Fruit fly (Drosophila melanogaster) whole organism, embryonic: Measurements from ENCODE around the gene E2f1.
A peak's percentile ranks its signal among the peaks of the same experiment; 100 is the strongest.

Source experiments
- Antp ChIP-seq: fragments of 200-800 bp; sonication (Bioruptor generic); optimal IDR thresholded peaks from 3 replicates; lab custom pipeline; 2016; ENCODE audit warnings: missing biosample characterization, missing genetic modification characterization
- Atf-2 ChIP-seq: fragments of 200-800 bp; sonication (Bioruptor generic); optimal IDR thresholded peaks from 2 replicates; lab custom pipeline; 2016; ENCODE audit warnings: missing biosample characterization, missing genetic modification characterization
- CG10366 ChIP-seq: fragments of 200-800 bp; sonication (Bioruptor generic); IDR thresholded peaks from 2 replicates; pipeline ENCODE4 v1.3.6; 2022; ENCODE audit warnings: missing biosample characterization, missing genetic modification characterization
- CG11504 ChIP-seq: fragments of 200-800 bp; sonication (Bioruptor generic); optimal IDR thresholded peaks from 3 replicates; lab custom pipeline; 2019; ENCODE audit warnings: missing biosample characterization, mild to moderate bottlenecking, missing genetic modification characterization, moderate library complexity
- CG12236 ChIP-seq: fragments of 200-800 bp; sonication (Bioruptor generic); optimal IDR thresholded peaks from 2 replicates; lab custom pipeline; 2016; ENCODE audit warnings: missing biosample characterization, missing genetic modification characterization
- CG15011 ChIP-seq: fragments of 200-800 bp; sonication (Bioruptor generic); optimal IDR thresholded peaks from 3 replicates; lab custom pipeline; 2018; ENCODE audit warnings: missing biosample characterization, mild to moderate bottlenecking, missing genetic modification characterization
- CG15601 ChIP-seq: fragments of 200-800 bp; sonication (Bioruptor generic); optimal IDR thresholded peaks from 3 replicates; lab custom pipeline; 2019; ENCODE audit warnings: missing biosample characterization, mild to moderate bottlenecking, missing genetic modification characterization, moderate library complexity
- CG17361 ChIP-seq: fragments of 200-800 bp; sonication (Bioruptor generic); IDR thresholded peaks from 3 replicates; pipeline ENCODE4 v1.3.6; 2022; ENCODE audit warnings: missing biosample characterization, missing genetic modification characterization
- CG17385 ChIP-seq: fragments of 200-800 bp; sonication (Bioruptor generic); optimal IDR thresholded peaks from 3 replicates; lab custom pipeline; 2018; ENCODE audit warnings: missing biosample characterization, mild to moderate bottlenecking, missing genetic modification characterization
- CG2889 ChIP-seq: fragments of 200-800 bp; sonication (Bioruptor generic); IDR thresholded peaks from 3 replicates; pipeline ENCODE4 v1.3.6; 2022; ENCODE audit warnings: missing biosample characterization, missing genetic modification characterization
- CG34422 ChIP-seq: fragments of 200-800 bp; sonication (Bioruptor generic); IDR thresholded peaks from 3 replicates; pipeline ENCODE4 v1.3.6; 2022; ENCODE audit warnings: missing biosample characterization, missing genetic modification characterization
- CG3847 ChIP-seq: fragments of 200-800 bp; sonication (Bioruptor generic); IDR thresholded peaks from 2 replicates; pipeline ENCODE4 v1.3.6; 2022; ENCODE audit warnings: missing biosample characterization, missing genetic modification characterization
- CG4854 ChIP-seq: fragments of 200-800 bp; sonication (Bioruptor generic); optimal IDR thresholded peaks from 2 replicates; lab custom pipeline; 2016; ENCODE audit warnings: missing biosample characterization, missing genetic modification characterization, inconsistent platforms
- CG6683 ChIP-seq: fragments of 200-800 bp; sonication (Bioruptor generic); optimal IDR thresholded peaks from 2 replicates; lab custom pipeline; 2017; ENCODE audit warnings: missing biosample characterization, mild to moderate bottlenecking, missing genetic modification characterization, missing genetic modification reagents
- CG6791 ChIP-seq: fragments of 200-800 bp; sonication (Bioruptor generic); IDR thresholded peaks from 3 replicates; pipeline ENCODE4 v1.3.6; 2022; ENCODE audit warnings: missing biosample characterization, missing genetic modification characterization; ENCODE audit not compliant: partially characterized antibody
- CG7271 ChIP-seq: fragments of 200-800 bp; sonication (Bioruptor generic); optimal IDR thresholded peaks from 2 replicates; lab custom pipeline; 2018; ENCODE audit warnings: missing biosample characterization, mild to moderate bottlenecking, missing genetic modification characterization, moderate library complexity
- CG8924 ChIP-seq: fragments of 200-800 bp; optimal IDR thresholded peaks from 3 replicates; lab custom pipeline; 2019; ENCODE audit warnings: missing biosample characterization, mild to moderate bottlenecking, missing genetic modification characterization, moderate library complexity
- ERR ChIP-seq: fragments of 200-800 bp; sonication (Bioruptor generic); optimal IDR thresholded peaks from 2 replicates; lab custom pipeline; 2016; ENCODE audit warnings: missing biosample characterization, missing genetic modification characterization
- Elba2 ChIP-seq: fragments of 200-800 bp; sonication (Bioruptor generic); optimal IDR thresholded peaks from 3 replicates; lab custom pipeline; 2016; ENCODE audit warnings: missing biosample characterization, missing genetic modification characterization
- Myb ChIP-seq: fragments of 200-800 bp; sonication (Bioruptor generic); optimal IDR thresholded peaks from 2 replicates; lab custom pipeline; 2016; ENCODE audit warnings: missing biosample characterization, missing genetic modification characterization
- NK7.1 ChIP-seq: fragments of 200-800 bp; sonication (Bioruptor generic); optimal IDR thresholded peaks from 3 replicates; lab custom pipeline; 2016; ENCODE audit warnings: missing biosample characterization, missing genetic modification characterization
- NfI ChIP-seq: fragments of 200-800 bp; sonication (Bioruptor generic); optimal IDR thresholded peaks from 3 replicates; lab custom pipeline; 2018; ENCODE audit warnings: missing biosample characterization, mild to moderate bottlenecking, missing genetic modification characterization, moderate library complexity
- Spps ChIP-seq: fragments of 200-800 bp; sonication (Bioruptor generic); optimal IDR thresholded peaks from 2 replicates; lab custom pipeline; 2018; ENCODE audit warnings: missing biosample characterization, mild to moderate bottlenecking, missing genetic modification characterization
- Tbp ChIP-seq: fragments of >200 bp; optimal IDR thresholded peaks from 2 replicates; lab custom pipeline; 2018; ENCODE audit warnings: missing biosample characterization, missing genetic modification characterization
- ac ChIP-seq: fragments of 200-800 bp; sonication (Bioruptor generic); optimal IDR thresholded peaks from 3 replicates; lab custom pipeline; 2017; ENCODE audit warnings: missing biosample characterization, mild to moderate bottlenecking, missing genetic modification characterization
- bbx ChIP-seq: fragments of 200-800 bp; sonication (Bioruptor generic); IDR thresholded peaks from 2 replicates; pipeline ENCODE4 v1.3.6; 2022; ENCODE audit warnings: missing biosample characterization, missing genetic modification characterization; ENCODE audit not compliant: partially characterized antibody
- bsh ChIP-seq, 2 experiments: fragments of 200-800 bp; sonication (Bioruptor generic); optimal IDR thresholded peaks; 2 replicates each; lab custom pipeline; 2017 to 2018; ENCODE audit warnings: mild to moderate bottlenecking in 2 of 2, missing biosample characterization in 2 of 2, missing genetic modification characterization in 2 of 2, moderate library complexity in 1 of 2
- cato ChIP-seq: fragments of 200-800 bp; sonication (Bioruptor generic); optimal IDR thresholded peaks from 2 replicates; lab custom pipeline; 2016; ENCODE audit warnings: missing biosample characterization, missing genetic modification characterization, borderline replicate concordance
- cg ChIP-seq: fragments of 200-800 bp; sonication (Bioruptor generic); optimal IDR thresholded peaks from 3 replicates; lab custom pipeline; 2019; ENCODE audit warnings: missing biosample characterization, mild to moderate bottlenecking, missing genetic modification characterization, moderate library complexity
- dati ChIP-seq: fragments of 200-800 bp; sonication (Bioruptor generic); IDR thresholded peaks from 2 replicates; pipeline ENCODE4 v1.3.6; 2022; ENCODE audit warnings: missing biosample characterization, missing genetic modification characterization
- disco-r ChIP-seq: fragments of 200-800 bp; sonication (Bioruptor generic); optimal IDR thresholded peaks from 2 replicates; lab custom pipeline; 2016; ENCODE audit warnings: missing biosample characterization, missing genetic modification characterization
- dmrt99B ChIP-seq: fragments of 200-800 bp; sonication (Bioruptor generic); optimal IDR thresholded peaks from 2 replicates; lab custom pipeline; 2018; ENCODE audit warnings: missing biosample characterization, mild to moderate bottlenecking, missing genetic modification characterization, moderate library complexity
- dpn ChIP-seq, 2 experiments: fragments of 200-800 bp; sonication (Bioruptor generic); optimal IDR thresholded peaks; 3 replicates each; lab custom pipeline; 2016; ENCODE audit warnings: missing biosample characterization in 2 of 2, missing genetic modification characterization in 2 of 2
- fd96Cb ChIP-seq: fragments of 200-800 bp; sonication (Bioruptor generic); optimal IDR thresholded peaks from 2 replicates; lab custom pipeline; 2018; ENCODE audit warnings: missing biosample characterization, mild to moderate bottlenecking, missing genetic modification characterization, moderate library complexity
- fu2 ChIP-seq: fragments of 200-800 bp; sonication (Bioruptor generic); optimal IDR thresholded peaks from 2 replicates; lab custom pipeline; 2016; ENCODE audit warnings: missing biosample characterization, missing genetic modification characterization
- gfzf ChIP-seq: fragments of 200-800 bp; sonication (Bioruptor generic); optimal IDR thresholded peaks from 2 replicates; lab custom pipeline; 2016; ENCODE audit warnings: missing biosample characterization, mild to moderate bottlenecking, missing genetic modification characterization, moderate library complexity
- luna ChIP-seq: fragments of 200-800 bp; sonication (Bioruptor generic); optimal IDR thresholded peaks from 2 replicates; lab custom pipeline; 2016; ENCODE audit warnings: missing biosample characterization, missing genetic modification characterization
- maf-S ChIP-seq: fragments of 200-800 bp; sonication (Bioruptor generic); optimal IDR thresholded peaks from 2 replicates; lab custom pipeline; 2016; ENCODE audit warnings: missing biosample characterization, missing genetic modification characterization
- nmo ChIP-seq: fragments of 200-800 bp; sonication (Bioruptor generic); optimal IDR thresholded peaks from 2 replicates; lab custom pipeline; 2018; ENCODE audit warnings: missing biosample characterization, mild to moderate bottlenecking, missing genetic modification characterization, moderate library complexity
- nom ChIP-seq: fragments of 200-800 bp; sonication (Bioruptor generic); optimal IDR thresholded peaks from 2 replicates; lab custom pipeline; 2017; ENCODE audit warnings: missing biosample characterization, missing genetic modification characterization, mild to moderate bottlenecking, moderate library complexity, missing genetic modification reagents
- p53 ChIP-seq: fragments of 200-800 bp; sonication (Bioruptor generic); optimal IDR thresholded peaks from 2 replicates; lab custom pipeline; 2016; ENCODE audit warnings: missing biosample characterization, missing genetic modification characterization
- pb ChIP-seq: fragments of 200-800 bp; sonication (Bioruptor generic); optimal IDR thresholded peaks from 3 replicates; lab custom pipeline; 2016; ENCODE audit warnings: missing biosample characterization, missing genetic modification characterization
- pnt ChIP-seq: fragments of 200-800 bp; sonication (Bioruptor generic); optimal IDR thresholded peaks from 3 replicates; lab custom pipeline; 2016; ENCODE audit warnings: missing biosample characterization, missing genetic modification characterization
- ro ChIP-seq: fragments of 200-800 bp; sonication (Bioruptor generic); IDR thresholded peaks from 2 replicates; pipeline ENCODE4 v1.3.6; 2022; ENCODE audit warnings: missing biosample characterization, missing genetic modification characterization
- sima ChIP-seq: fragments of 200-800 bp; sonication (Bioruptor generic); optimal IDR thresholded peaks from 2 replicates; lab custom pipeline; 2016; ENCODE audit warnings: missing biosample characterization, missing genetic modification characterization
- so ChIP-seq: fragments of 200-800 bp; sonication (Bioruptor generic); IDR thresholded peaks from 3 replicates; pipeline ENCODE4 v1.3.6; 2022; ENCODE audit warnings: missing biosample characterization, missing genetic modification characterization
- tll ChIP-seq, 2 experiments: fragments of 200-800 bp in 1 of 2; fragments of >200 bp in 1 of 2; sonication (Bioruptor generic) in 1 of 2; optimal IDR thresholded peaks; 2 replicates each; lab custom pipeline; 2017 to 2019; ENCODE audit warnings: missing biosample characterization in 2 of 2, missing genetic modification characterization in 2 of 2, mild to moderate bottlenecking in 1 of 2, moderate library complexity in 1 of 2
- vfl ChIP-seq: fragments of 200-800 bp; sonication (Bioruptor generic); optimal IDR thresholded peaks from 2 replicates; lab custom pipeline; 2016; ENCODE audit warnings: missing biosample characterization, missing genetic modification characterization
- vvl ChIP-seq: fragments of 200-800 bp; sonication (Bioruptor generic); IDR thresholded peaks from 2 replicates; pipeline ENCODE4 v1.3.6; 2022; ENCODE audit warnings: missing biosample characterization, missing genetic modification characterization
- wor ChIP-seq: fragments of 200-800 bp; sonication (Bioruptor generic); IDR thresholded peaks from 2 replicates; pipeline ENCODE4 v1.3.6; 2022; ENCODE audit warnings: missing biosample characterization, missing genetic modification characterization
- zen ChIP-seq: fragments of 200-800 bp; sonication (Bioruptor generic); optimal IDR thresholded peaks from 3 replicates; lab custom pipeline; 2018; ENCODE audit warnings: missing biosample characterization, mild to moderate bottlenecking, missing genetic modification characterization, moderate library complexity
- zen2 ChIP-seq: fragments of 200-800 bp; sonication (Bioruptor generic); IDR thresholded peaks from 3 replicates; pipeline ENCODE4 v1.3.6; 2022; ENCODE audit warnings: missing biosample characterization, missing genetic modification characterization; ENCODE audit not compliant: partially characterized antibody

E2f1 gene

DNA sequence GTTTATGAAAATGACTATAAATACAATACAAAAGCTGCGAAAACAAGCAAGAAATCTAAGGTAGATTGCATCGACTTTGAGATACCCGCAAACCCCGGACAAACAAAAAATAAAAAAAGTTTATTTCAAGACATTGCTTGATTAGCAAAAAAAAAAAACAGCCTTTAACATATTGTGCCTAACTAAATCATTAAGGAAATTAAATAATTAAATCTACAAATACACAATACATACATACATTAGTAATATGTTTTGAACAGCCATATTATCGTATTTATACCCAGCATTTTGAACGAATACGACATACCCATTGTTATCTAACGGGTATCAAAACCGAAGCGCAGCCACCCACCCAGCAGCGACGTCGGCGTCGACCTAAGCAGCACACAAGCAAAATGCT is 47.8 kb downstream of the E2f1 start (continued):
- TF ChIP-seq nmo (GFP tag; lab: Kevin White, UChicago) (peak; percentile 77), ERR (no peak), dpn (GFP tag; optimal IDR thresholded peaks at IDR 0.05; lab: Kevin White, UChicago) (peak; percentile 18 to 34), luna (GFP tag; lab: Kevin White, UChicago) (no peak), CG7271 (no peak), wor (GFP tag; lab: Robert Waterston, UW) (no peak), CG17385 (GFP tag; lab: Kevin White, UChicago) (peak; percentile 20), sima (GFP tag; lab: Kevin White, UChicago) (no peak), cg (no peak), p53 (GFP tag; lab: Kevin White, UChicago) (no peak), gfzf (GFP tag; lab: Kevin White, UChicago) (no peak), nom (no peak), vvl (GFP tag; lab: Robert Waterston, UW) (no peak), CG6683 (no peak), CG4854 (no peak), zen2 (GFP tag; lab: Robert Waterston, UW) (no peak), tll (GFP tag; optimal IDR thresholded peaks at IDR 0.05; lab: Kevin White, UChicago) (no peak), maf-S (GFP tag; lab: Kevin White, UChicago) (no peak), CG2889 (no peak), bsh (GFP tag; optimal IDR thresholded peaks at IDR 0.05; lab: Kevin White, UChicago) (peak in 1 of 2 experiments; percentile 44), CG12236 (GFP tag; lab: Kevin White, UChicago) (no peak), CG6791 (GFP tag; lab: Robert Waterston, UW) (no peak), Tbp (no peak), ro (GFP tag; lab: Robert Waterston, UW) (no peak), vfl (GFP tag; lab: Kevin White, UChicago) (no peak), zen (tag; lab: Kevin White, UChicago) (no peak), CG3847 (no peak), CG34422 (GFP tag; lab: Robert Waterston, UW) (no peak), CG15601 (tag; lab: Kevin White, UChicago) (no peak), CG15011 (GFP tag; lab: Kevin White, UChicago) (no peak), disco-r (GFP tag; lab: Kevin White, UChicago) (no peak), ac (no peak), fd96Cb (tag; lab: Kevin White, UChicago) (peak; percentile 72), pb (GFP tag; lab: Kevin White, UChicago) (no peak), cato (no peak), CG10366 (GFP tag; lab: Robert Waterston, UW) (no peak), CG8924 (tag; lab: Kevin White, UChicago) (no peak), NfI (GFP tag; lab: Kevin White, UChicago) (peak; percentile 3), NK7.1 (GFP tag; lab: Kevin White, UChicago) (no peak), Elba2 (GFP tag; lab: Kevin White, UChicago) (no peak), dmrt99B (tag; lab: Kevin White, UChicago) (peak; percentile 77), Atf-2 (no peak), Spps (tag; lab: Kevin White, UChicago) (no peak), Myb (GFP tag; lab: Kevin White, UChicago) (no peak), bbx (GFP tag; lab: Robert Waterston, UW) (no peak), pnt (GFP tag; lab: Kevin White, UChicago) (no peak), CG11504 (tag; lab: Kevin White, UChicago) (peak; percentile 69), Antp (GFP tag; lab: Kevin White, UChicago) (no peak), dati (GFP tag; lab: Robert Waterston, UW) (no peak), so (no peak), fu2 (peak; percentile 5), CG17361 (GFP tag; lab: Robert Waterston, UW) (no peak)
